Fruit fly (Drosophila melanogaster) whole organism, pupa: ENCODE measurements around the gene CG8611.
A peak's percentile ranks its signal among the peaks of the same experiment; 100 is the strongest.

Experiments
- CG10348 ChIP-seq: fragments of 200-800 bp; sonication (Bioruptor generic); IDR thresholded peaks from 2 replicates; pipeline ENCODE4 v1.3.6; 2022; ENCODE audit warnings: missing biosample characterization, missing genetic modification characterization
- CG12605 ChIP-seq: fragments of 200-800 bp; sonication (Bioruptor generic); IDR thresholded peaks from 2 replicates; pipeline ENCODE4 v1.3.6; 2022; ENCODE audit warnings: missing biosample characterization, missing genetic modification characterization
- CG13204 ChIP-seq: fragments of 200-800 bp; sonication (Bioruptor generic); optimal IDR thresholded peaks from 2 replicates; lab custom pipeline; 2018; ENCODE audit warnings: missing biosample characterization, mild to moderate bottlenecking, missing genetic modification characterization, moderate library complexity
- CG14655 ChIP-seq: fragments of 200-800 bp; sonication (Bioruptor generic); optimal IDR thresholded peaks from 3 replicates; lab custom pipeline; 2017; ENCODE audit warnings: mild to moderate bottlenecking, missing biosample characterization, missing genetic modification reagents, missing genetic modification characterization
- CG15710 ChIP-seq: fragments of 200-800 bp; sonication (Bioruptor generic); optimal IDR thresholded peaks from 2 replicates; lab custom pipeline; 2018; ENCODE audit warnings: missing biosample characterization, mild to moderate bottlenecking, missing genetic modification characterization, moderate library complexity
- CG32121 ChIP-seq: fragments of 200-800 bp; sonication (Bioruptor generic); IDR thresholded peaks from 2 replicates; pipeline ENCODE4 v1.3.6; 2022; ENCODE audit warnings: missing biosample characterization, missing genetic modification characterization
- CG8159 ChIP-seq: fragments of 200-800 bp; sonication (Bioruptor generic); optimal IDR thresholded peaks from 3 replicates; lab custom pipeline; 2018; ENCODE audit warnings: missing biosample characterization, mild to moderate bottlenecking, missing genetic modification characterization, moderate library complexity
- CG8301 ChIP-seq: fragments of 200-800 bp; sonication (Bioruptor generic); optimal IDR thresholded peaks from 2 replicates; lab custom pipeline; 2018; ENCODE audit warnings: missing biosample characterization, mild to moderate bottlenecking, missing genetic modification characterization
- CG9948 ChIP-seq: fragments of 200-800 bp; sonication (Bioruptor generic); optimal IDR thresholded peaks from 2 replicates; lab custom pipeline; 2018; ENCODE audit warnings: missing biosample characterization, mild to moderate bottlenecking, missing genetic modification characterization, moderate library complexity
- EcR ChIP-seq: fragments of 200-800 bp; sonication (Bioruptor generic); optimal IDR thresholded peaks from 3 replicates; lab custom pipeline; 2019; ENCODE audit warnings: missing biosample characterization, missing genetic modification characterization, mild to moderate bottlenecking, moderate library complexity, missing genetic modification reagents
- Pif1B ChIP-seq: fragments of 200-800 bp; sonication (Bioruptor generic); optimal IDR thresholded peaks from 3 replicates; lab custom pipeline; 2016; ENCODE audit warnings: missing biosample characterization, missing genetic modification characterization

DNA sequence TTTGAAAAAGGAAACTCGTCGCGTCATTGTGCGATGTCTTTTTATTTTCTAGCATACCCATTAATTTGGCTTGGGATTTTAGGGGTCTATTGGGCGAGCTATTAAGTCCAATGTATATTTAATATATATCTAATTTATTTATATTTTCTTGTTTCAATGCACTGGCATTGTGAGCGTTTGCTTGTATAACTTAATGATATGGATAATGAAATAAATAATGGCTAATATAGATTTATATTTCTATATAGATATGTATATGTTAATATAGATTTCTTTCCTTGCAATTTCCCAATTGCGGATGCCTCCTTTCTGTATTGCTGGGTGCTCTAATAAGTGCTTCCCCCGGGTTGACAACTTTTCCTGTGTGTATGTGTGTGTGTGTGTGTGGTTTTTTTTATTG lies 49.6 kb upstream of the CG8611 start:
- TF ChIP-seq CG32121 (GFP tag; lab: Robert Waterston, UW) (no peak), CG13204 (GFP tag; lab: Kevin White, UChicago) (no peak), CG12605 (no peak), CG8159 (tag; lab: Kevin White, UChicago) (peak; percentile 58), CG10348 (GFP tag; lab: Robert Waterston, UW) (no peak), CG15710 (tag; lab: Kevin White, UChicago) (peak; percentile 54), CG9948 (tag; lab: Kevin White, UChicago) (peak; percentile 57), EcR (GFP tag; lab: Kevin White, UChicago) (no peak), CG8301 (peak; percentile 25), CG14655 (GFP tag; lab: Kevin White, UChicago) (peak; percentile 70), Pif1B (GFP tag; lab: Kevin White, UChicago) (no peak)
